Worm (Caenorhabditis elegans) whole organism, L3 larva: ENCODE data around the gene C01G12.16.

Source experiments
- egl-27 ChIP-seq: sonication (generic microtip); optimal IDR thresholded peaks from 4 replicates; lab custom pipeline; 2017; ENCODE audit warnings: missing biosample characterization, missing genetic modification reagents, missing genetic modification characterization
- fkh-10 ChIP-seq: sonication (generic microtip); optimal IDR thresholded peaks from 2 replicates; lab custom pipeline; 2017; ENCODE audit warnings: missing biosample characterization, missing genetic modification reagents, missing genetic modification characterization
- nfya-1 ChIP-seq: sonication (generic microtip); optimal IDR thresholded peaks from 2 replicates; lab custom pipeline; 2017; ENCODE audit warnings: missing genetic modification characterization, mild to moderate bottlenecking, missing compliant biosample characterization, antibody characterized with exemption, moderate library complexity; ENCODE audit not compliant: insufficient read depth
- nhr-23 ChIP-seq: fragments of 150-350 bp; optimal IDR thresholded peaks from 2 replicates; lab custom pipeline; 2014; ENCODE audit warnings: missing biosample characterization, missing genetic modification reagents, missing genetic modification characterization
- nhr-25 ChIP-seq: sonication (generic microtip); optimal IDR thresholded peaks from 2 replicates; lab custom pipeline; 2017; ENCODE audit warnings: missing biosample characterization, missing genetic modification characterization
- nhr-28 ChIP-seq: fragments of 150-350 bp; optimal IDR thresholded peaks from 2 replicates; lab custom pipeline; 2014; ENCODE audit warnings: missing biosample characterization, missing genetic modification characterization
- pha-4 ChIP-seq: fragments of 150-350 bp; optimal IDR thresholded peaks from 2 replicates; lab custom pipeline; 2014; ENCODE audit warnings: missing biosample characterization, missing genetic modification reagents, missing genetic modification characterization
- skn-1 ChIP-seq: fragments of 150-350 bp; optimal IDR thresholded peaks from 2 replicates; lab custom pipeline; 2014; ENCODE audit warnings: missing biosample characterization, missing genetic modification characterization

ce11 chrIII:4196988-4197384, 35.9 kb downstream of the C01G12.16 start, which contains the start of gene asd-1:
- TF ChIP-seq fkh-10 (GFP tag; lab: Kevin White, UChicago) (no peak), pha-4 (no peak), nfya-1 (no peak), nhr-28 (tag; lab: Kevin White, UChicago) (no peak), skn-1 (tag; lab: Kevin White, UChicago) (no peak), nhr-25 (tag; lab: Kevin White, UChicago) (no peak), egl-27 (tag; lab: Kevin White, UChicago) (no peak), nhr-23 (tag; lab: Kevin White, UChicago) (no peak)
